Worm (Caenorhabditis elegans) whole organism, L4 larva: ENCODE results near the gene str-44.

Experiments
- F44E2.7 ChIP-seq: fragments of 200-800 bp; sonication (Bioruptor generic); IDR thresholded peaks from 2 replicates; pipeline ENCODE4 v2.1.2; 2022; ENCODE audit warnings: missing genetic modification characterization, missing compliant biosample characterization
- T20F7.1 ChIP-seq: fragments of 200-800 bp; sonication (Bioruptor generic); optimal IDR thresholded peaks from 2 replicates; lab custom pipeline; 2018; ENCODE audit warnings: mild to moderate bottlenecking, missing genetic modification characterization, missing compliant biosample characterization
- T26A8.4 ChIP-seq: fragments of 200-800 bp; sonication (Bioruptor generic); IDR thresholded peaks from 2 replicates; pipeline ENCODE4 v1.3.6; 2022; ENCODE audit warnings: missing genetic modification characterization, missing compliant biosample characterization
- Y48G9A.11 ChIP-seq: fragments of 200-800 bp; sonication (Bioruptor generic); IDR thresholded peaks from 2 replicates; pipeline ENCODE4 v1.3.6; 2022; ENCODE audit warnings: missing genetic modification reagents, missing genetic modification characterization, missing compliant biosample characterization
- Y75B8A.6 ChIP-seq: fragments of 200-800 bp; sonication (Bioruptor generic); IDR thresholded peaks from 2 replicates; pipeline ENCODE4 v1.3.6; 2022; ENCODE audit warnings: missing genetic modification reagents, missing genetic modification characterization, missing compliant biosample characterization
- ZK546.5 ChIP-seq, 2 experiments: sonication (generic microtip); optimal IDR thresholded peaks; 2 replicates each; lab custom pipeline; 2017; ENCODE audit warnings: missing biosample characterization in 2 of 2, missing genetic modification characterization in 2 of 2
- aha-1 ChIP-seq: fragments of 150-350 bp; peaks from one replicate; lab custom pipeline; 2014; ENCODE audit warnings: missing biosample characterization, missing genetic modification characterization
- ama-1 ChIP-seq: fragments of 150-350 bp; optimal IDR thresholded peaks from 2 replicates; lab custom pipeline; 2014; ENCODE audit warnings: inconsistent platforms, mixed read lengths
- arid-1 ChIP-seq: fragments of 200-800 bp; sonication (Bioruptor generic); conservative IDR thresholded peaks from 2 replicates; pipeline ENCODE4 v1.3.6; 2022; ENCODE audit warnings: missing genetic modification reagents, missing genetic modification characterization, missing compliant biosample characterization
- ceh-28 ChIP-seq: fragments of 150-350 bp; optimal IDR thresholded peaks from 2 replicates; lab custom pipeline; 2014; ENCODE audit warnings: missing biosample characterization, missing genetic modification reagents, missing genetic modification characterization
- ceh-32 ChIP-seq: sonication (generic microtip); optimal IDR thresholded peaks from 2 replicates; lab custom pipeline; 2016; ENCODE audit warnings: mild to moderate bottlenecking, missing genetic modification characterization, missing compliant biosample characterization; ENCODE audit not compliant: poor library complexity
- daf-19 ChIP-seq: fragments of 200-800 bp; sonication (Bioruptor generic); conservative IDR thresholded peaks from 2 replicates; pipeline ENCODE4 v1.3.6; 2022; ENCODE audit warnings: missing genetic modification characterization, missing compliant biosample characterization
- dpl-1 ChIP-seq: fragments of 150-350 bp; optimal IDR thresholded peaks from 2 replicates; lab custom pipeline; 2014; ENCODE audit warnings: missing biosample characterization, missing genetic modification reagents, missing genetic modification characterization
- dve-1 ChIP-seq: sonication (generic microtip); optimal IDR thresholded peaks from 2 replicates; lab custom pipeline; 2017; ENCODE audit warnings: antibody characterized with exemption, mild to moderate bottlenecking, missing genetic modification characterization, missing compliant biosample characterization; ENCODE audit not compliant: insufficient read depth
- egl-43 ChIP-seq: fragments of 200-800 bp; sonication (Bioruptor generic); IDR thresholded peaks from 2 replicates; pipeline ENCODE4 v1.3.6; 2022; ENCODE audit warnings: missing genetic modification reagents, missing genetic modification characterization, missing compliant biosample characterization
- fos-1 ChIP-seq: fragments of 150-350 bp; optimal IDR thresholded peaks from 2 replicates; lab custom pipeline; 2014; ENCODE audit warnings: missing biosample characterization, missing genetic modification characterization
- hlh-11 ChIP-seq: fragments of 200-800 bp; sonication (Bioruptor generic); optimal IDR thresholded peaks from 2 replicates; lab custom pipeline; 2018; ENCODE audit warnings: mild to moderate bottlenecking, missing genetic modification characterization, missing compliant biosample characterization
- hlh-30 ChIP-seq: sonication (generic microtip); optimal IDR thresholded peaks from 2 replicates; lab custom pipeline; 2017; ENCODE audit warnings: antibody characterized with exemption, mild to moderate bottlenecking, missing genetic modification characterization, missing compliant biosample characterization; ENCODE audit not compliant: insufficient read depth
- lin-1 ChIP-seq: fragments of 200-800 bp; sonication (Bioruptor generic); IDR thresholded peaks from 2 replicates; pipeline ENCODE4 v1.3.6; 2022; ENCODE audit warnings: missing genetic modification reagents, missing genetic modification characterization, missing compliant biosample characterization
- lin-15B ChIP-seq: fragments of 150-350 bp; sonication (generic microtip); optimal IDR thresholded peaks from 3 replicates; lab custom pipeline; 2014; ENCODE audit warnings: missing biosample characterization, missing genetic modification characterization
- lin-38 ChIP-seq: fragments of 200-800 bp; sonication (Bioruptor generic); IDR thresholded peaks from 2 replicates; pipeline ENCODE4 v1.3.6; 2022; ENCODE audit warnings: missing genetic modification reagents, missing genetic modification characterization, missing compliant biosample characterization
- lir-3 ChIP-seq: sonication (generic microtip); optimal IDR thresholded peaks from 2 replicates; lab custom pipeline; 2016; ENCODE audit warnings: mild to moderate bottlenecking, missing genetic modification characterization, missing compliant biosample characterization
- lsy-2 ChIP-seq, 2 experiments: fragments of 150-350 bp in 1 of 2; sonication (generic microtip) in 1 of 2; optimal IDR thresholded peaks; 2 replicates each; lab custom pipeline; 2014 to 2017; ENCODE audit warnings: missing biosample characterization in 2 of 2, missing genetic modification characterization in 2 of 2
- mep-1 ChIP-seq: fragments of 150-350 bp; sonication (generic microtip); optimal IDR thresholded peaks from 3 replicates; lab custom pipeline; 2014; ENCODE audit warnings: missing biosample characterization, missing genetic modification characterization
- mes-2 ChIP-seq: sonication (generic microtip); optimal IDR thresholded peaks from 2 replicates; lab custom pipeline; 2016; ENCODE audit warnings: missing genotype, mild to moderate bottlenecking, missing genetic modification characterization, missing compliant biosample characterization; ENCODE audit not compliant: poor library complexity, severe bottlenecking
- mxl-3 ChIP-seq: fragments of 200-800 bp; sonication (Bioruptor generic); optimal IDR thresholded peaks from 2 replicates; lab custom pipeline; 2018; ENCODE audit warnings: mild to moderate bottlenecking, missing genetic modification characterization, missing compliant biosample characterization
- nhr-28 ChIP-seq: fragments of 150-350 bp; optimal IDR thresholded peaks from 2 replicates; lab custom pipeline; 2014; ENCODE audit warnings: missing biosample characterization, missing genetic modification characterization
- nhr-41 ChIP-seq: fragments of 200-800 bp; sonication (Bioruptor generic); IDR thresholded peaks from 2 replicates; pipeline ENCODE4 v1.3.6; 2022; ENCODE audit warnings: missing genetic modification reagents, missing genetic modification characterization, missing compliant biosample characterization
- nhr-48 ChIP-seq: sonication (generic microtip); optimal IDR thresholded peaks from 2 replicates; lab custom pipeline; 2016; ENCODE audit warnings: mild to moderate bottlenecking, missing genetic modification characterization, missing compliant biosample characterization
- nhr-76 ChIP-seq: fragments of 150-350 bp; optimal IDR thresholded peaks from 2 replicates; lab custom pipeline; 2014; ENCODE audit warnings: missing biosample characterization, missing genetic modification characterization
- rbr-2 ChIP-seq: sonication (generic microtip); optimal IDR thresholded peaks from 2 replicates; lab custom pipeline; 2016; ENCODE audit warnings: missing genotype, missing genetic modification characterization, missing compliant biosample characterization
- set-16 ChIP-seq: fragments of 200-800 bp; sonication (Bioruptor generic); IDR thresholded peaks from 2 replicates; pipeline ENCODE4 v1.3.6; 2022; ENCODE audit warnings: missing genetic modification reagents, missing genetic modification characterization, missing compliant biosample characterization
- snpc-1.2 ChIP-seq: fragments of 200-800 bp; sonication (Bioruptor generic); IDR thresholded peaks from 2 replicates; pipeline ENCODE4 v1.3.6; 2022; ENCODE audit warnings: missing genetic modification reagents, missing genetic modification characterization, missing compliant biosample characterization
- spr-3 ChIP-seq: fragments of 200-800 bp; sonication (Bioruptor generic); optimal IDR thresholded peaks from 2 replicates; lab custom pipeline; 2018; ENCODE audit warnings: mild to moderate bottlenecking, missing genetic modification characterization, missing compliant biosample characterization
- tag-97 ChIP-seq: fragments of 200-800 bp; sonication (Bioruptor generic); IDR thresholded peaks from 2 replicates; pipeline ENCODE4 v1.3.6; 2022; ENCODE audit warnings: missing genetic modification characterization, missing compliant biosample characterization
- tra-1 ChIP-seq: fragments of 200-800 bp; sonication (Bioruptor generic); IDR thresholded peaks from 2 replicates; pipeline ENCODE4 v1.3.6; 2022; ENCODE audit warnings: missing genetic modification reagents, missing genetic modification characterization, missing compliant biosample characterization
- unc-130 ChIP-seq: sonication (generic microtip); optimal IDR thresholded peaks from 2 replicates; lab custom pipeline; 2016; ENCODE audit warnings: missing genetic modification reagents, missing genetic modification characterization, missing compliant biosample characterization
- unc-62 ChIP-seq, 3 experiments: fragments of 150-350 bp in 1 of 3; sonication (generic microtip); optimal IDR thresholded peaks in 2 of 3; peaks in 1 of 3; 1 replicate in 1 of 3; 2 replicates in 2 of 3; lab custom pipeline; 2014 to 2017; ENCODE audit warnings: missing biosample characterization in 3 of 3, missing genetic modification characterization in 3 of 3, missing genetic modification reagents in 3 of 3, missing genotype in 1 of 3
- zip-2 ChIP-seq: fragments of 150-350 bp; optimal IDR thresholded peaks from 2 replicates; lab custom pipeline; 2014; ENCODE audit warnings: missing biosample characterization, missing genetic modification characterization

The str-44 gene

ce11 chrIV:7176887-7177286 is at the start of gene str-44:
Gene str-44 (plus strand): TSS chrIV:7177187.
- TF ChIP-seq rbr-2 (tag; lab: Kevin White, UChicago) (no peak), aha-1 (tag; lab: Kevin White, UChicago) (no peak), T20F7.1 (GFP tag; lab: Kevin White, UChicago) (no peak), nhr-48 (tag; lab: Kevin White, UChicago) (no peak), hlh-11 (tag; lab: Kevin White, UChicago) (no peak), mes-2 (tag; lab: Kevin White, UChicago) (no peak), egl-43 (GFP tag; lab: Robert Waterston, UW) (no peak), snpc-1.2 (GFP tag; lab: Robert Waterston, UW) (no peak), ceh-32 (no peak), mep-1 (no peak), Y75B8A.6 (GFP tag; lab: Robert Waterston, UW) (no peak), unc-62 (GFP tag; optimal IDR thresholded peaks at IDR 0.05 in 1 of 2; lab: Kevin White, UChicago) (no peak), unc-62 (tag; optimal IDR thresholded peaks at IDR 0.05; lab: Kevin White, UChicago) (no peak), arid-1 (GFP tag; lab: Robert Waterston, UW) (no peak), ceh-28 (tag; lab: Kevin White, UChicago) (no peak), spr-3 (GFP tag; lab: Kevin White, UChicago) (no peak), lin-1 (GFP tag; lab: Robert Waterston, UW) (no peak), Y48G9A.11 (no peak)

- TF ChIP-seq set-16 (GFP tag; lab: Robert Waterston, UW) (no peak), lir-3 (tag; lab: Kevin White, UChicago) (no peak), nhr-28 (tag; lab: Kevin White, UChicago) (peak; percentile 46), nhr-41 (no peak), lin-38 (no peak), T26A8.4 (GFP tag; lab: Robert Waterston, UW) (no peak), mxl-3 (no peak), lin-15B (no peak), ZK546.5 (tag; optimal IDR thresholded peaks at IDR 0.05; lab: Kevin White, UChicago) (no peak), hlh-30 (tag; lab: Kevin White, UChicago) (peak; percentile 72), hlh-11 (tag; lab: Kevin White, UChicago) (no peak), nhr-76 (no peak)
Observed at ce11 chrIV:7131780-7132179, 45.2 kb upstream of the str-44 start, which contains the start of gene grsp-3. Gene grsp-3 (minus strand): TSS chrIV:7131928.

ce11 chrIV:7133140-7133539 is 43.8 kb upstream of the str-44 start, which contains the start of gene cyn-12:
Gene cyn-12 (minus strand): TSS chrIV:7133217.
- TF ChIP-seq lsy-2 (tag; optimal IDR thresholded peaks at IDR 0.05; lab: Kevin White, UChicago) (peak in 1 of 2 experiments; percentile 43), tra-1 (no peak), unc-130 (GFP tag; lab: Kevin White, UChicago) (no peak), mes-2 (tag; lab: Kevin White, UChicago) (peak; percentile 52), fos-1 (tag; lab: Kevin White, UChicago) (no peak), dve-1 (peak; percentile 7), T26A8.4 (GFP tag; lab: Robert Waterston, UW) (no peak), dpl-1 (GFP tag; lab: Kevin White, UChicago) (peak; percentile 33), nhr-48 (tag; lab: Kevin White, UChicago) (no peak), unc-62 (GFP tag; optimal IDR thresholded peaks at IDR 0.05 in 1 of 2; lab: Kevin White, UChicago) (peak in 1 of 2 experiments; percentile 61), unc-62 (tag; optimal IDR thresholded peaks at IDR 0.05; lab: Kevin White, UChicago) (no peak), ama-1 (lab: Kevin White, UChicago) (peak; percentile 11)

- peak; percentile 1 for TF ChIP-seq aha-1 (tag; lab: Kevin White, UChicago)
- TF ChIP-seq zip-2 (tag; lab: Kevin White, UChicago) = no peak
- no peak for TF ChIP-seq tag-97 (GFP tag; lab: Robert Waterston, UW)
- no peak for TF ChIP-seq F44E2.7 (GFP tag; lab: Robert Waterston, UW)
- TF ChIP-seq lsy-2 (tag; optimal IDR thresholded peaks at IDR 0.05; lab: Kevin White, UChicago) = peak in 1 of 2 experiments; percentile 6
- no peak for TF ChIP-seq daf-19 (GFP tag; lab: Robert Waterston, UW)
Observed at ce11 chrIV:7133983-7134382, 43.0 kb upstream of the str-44 start, which contains the start of gene mutd-1. Gene mutd-1 (minus strand): TSS chrIV:7134083.
